Worm (Caenorhabditis elegans) whole organism, L2 larva: ENCODE results near the gene srw-68.

Experiments used
- ama-1 ChIP-seq: fragments of 150-350 bp; optimal IDR thresholded peaks from 2 replicates; lab custom pipeline; 2018; ENCODE audit warnings: inconsistent platforms
- dmd-4 ChIP-seq: sonication (generic microtip); optimal IDR thresholded peaks from 2 replicates; lab custom pipeline; 2017; ENCODE audit warnings: missing biosample characterization, missing genetic modification characterization
- lin-13 ChIP-seq: fragments of 150-350 bp; optimal IDR thresholded peaks from 2 replicates; lab custom pipeline; 2014; ENCODE audit warnings: missing biosample characterization, missing genetic modification reagents, missing genetic modification characterization
- nhr-129 ChIP-seq: fragments of 150-350 bp; optimal IDR thresholded peaks from 2 replicates; lab custom pipeline; 2014; ENCODE audit warnings: missing biosample characterization, missing genetic modification characterization
- unc-62 ChIP-seq: fragments of 150-350 bp; optimal IDR thresholded peaks from 2 replicates; lab custom pipeline; 2014; ENCODE audit warnings: missing biosample characterization, missing genetic modification reagents, missing genetic modification characterization

- TF ChIP-seq lin-13 (no peak), dmd-4 (no peak), unc-62 (GFP tag; lab: Kevin White, UChicago) (no peak), nhr-129 (tag; lab: Kevin White, UChicago) (no peak), ama-1 (lab: Kevin White, UChicago) (no peak)
These were observed 2.2 kb downstream of the srw-68 start, which contains the start of gene F18E3.10 for ce11 chrV:7424336-7424735.
